Fruit fly (Drosophila melanogaster) whole organism, wandering third instar larva: ENCODE results near the gene Oatp33Eb.
A peak's percentile ranks its signal among the peaks of the same experiment; 100 is the strongest.

Experiments used
- Abd-B ChIP-seq: fragments of >200 bp; optimal IDR thresholded peaks from 2 replicates; lab custom pipeline; 2017; ENCODE audit warnings: missing biosample characterization, missing genetic modification characterization
- CG32264 ChIP-seq: fragments of 200-800 bp; sonication (Bioruptor generic); optimal IDR thresholded peaks from 2 replicates; lab custom pipeline; 2016; ENCODE audit warnings: missing biosample characterization, missing genetic modification characterization
- CG9705 ChIP-seq: fragments of 200-800 bp; sonication (Bioruptor generic); optimal IDR thresholded peaks from 2 replicates; lab custom pipeline; 2018; ENCODE audit warnings: missing biosample characterization, mild to moderate bottlenecking, missing genetic modification characterization
- CrebA ChIP-seq: fragments of 200-800 bp; sonication (Bioruptor generic); optimal IDR thresholded peaks from 2 replicates; lab custom pipeline; 2016; ENCODE audit warnings: missing biosample characterization, mild to moderate bottlenecking, missing genetic modification characterization, borderline replicate concordance
- Dfd ChIP-seq: fragments of >200 bp; optimal IDR thresholded peaks from 2 replicates; lab custom pipeline; 2017; ENCODE audit warnings: missing biosample characterization, missing genetic modification characterization
- Dif ChIP-seq: fragments of 200-275, 200-300 bp; sonication (Bioruptor generic); optimal IDR thresholded peaks from 2 replicates; lab custom pipeline; 2018; ENCODE audit warnings: missing biosample characterization, missing genetic modification characterization; ENCODE audit not compliant: partially characterized antibody
- GATAd ChIP-seq: sonication (Bioruptor generic); optimal IDR thresholded peaks from 2 replicates; lab custom pipeline; 2016; ENCODE audit warnings: missing biosample characterization, missing genetic modification characterization
- HLH106 ChIP-seq: fragments of 200-800 bp; optimal IDR thresholded peaks from 3 replicates; lab custom pipeline; 2019; ENCODE audit warnings: missing biosample characterization, mild to moderate bottlenecking, missing genetic modification characterization, moderate library complexity
- Hr78 ChIP-seq: fragments of >200 bp; optimal IDR thresholded peaks from 2 replicates; lab custom pipeline; 2017; ENCODE audit warnings: missing biosample characterization, missing genetic modification characterization
- Hr83 ChIP-seq: fragments of 200-300 bp; sonication (Bioruptor generic); optimal IDR thresholded peaks from 2 replicates; lab custom pipeline; 2016; ENCODE audit warnings: missing biosample characterization, mild to moderate bottlenecking, missing genetic modification characterization, moderate library complexity; ENCODE audit not compliant: poor library complexity, severe bottlenecking
- Mio ChIP-seq: sonication (Bioruptor generic); optimal IDR thresholded peaks from 2 replicates; lab custom pipeline; 2016; ENCODE audit warnings: missing biosample characterization, missing genetic modification characterization
- Myc ChIP-seq: fragments of >200 bp; optimal IDR thresholded peaks from 2 replicates; lab custom pipeline; 2017
- N ChIP-seq: fragments of >200 bp; optimal IDR thresholded peaks from 2 replicates; lab custom pipeline; 2018; ENCODE audit warnings: missing biosample characterization, missing external identifiers, missing genetic modification characterization
- OdsH ChIP-seq: fragments of 200-800 bp; sonication (Bioruptor generic); optimal IDR thresholded peaks from 2 replicates; lab custom pipeline; 2016; ENCODE audit warnings: missing biosample characterization, mild to moderate bottlenecking, missing genetic modification characterization
- Rel ChIP-seq, 2 experiments: fragments of 200-800 bp; sonication (Bioruptor generic) in 1 of 2; optimal IDR thresholded peaks; 2 replicates in 1 of 2; 3 replicates in 1 of 2; lab custom pipeline; 2016 to 2019; ENCODE audit warnings: mild to moderate bottlenecking in 2 of 2, missing biosample characterization in 2 of 2, missing genetic modification characterization in 2 of 2, moderate library complexity in 1 of 2
- Sp1 ChIP-seq: fragments of 200-800 bp; sonication (Bioruptor generic); optimal IDR thresholded peaks from 3 replicates; lab custom pipeline; 2019; ENCODE audit warnings: missing biosample characterization, mild to moderate bottlenecking, missing genetic modification characterization, moderate library complexity
- Vsx2 ChIP-seq: fragments of 200-300, 225-300 bp; sonication (Bioruptor generic); optimal IDR thresholded peaks from 2 replicates; lab custom pipeline; 2018; ENCODE audit warnings: missing biosample characterization, missing genetic modification characterization; ENCODE audit not compliant: partially characterized antibody
- br ChIP-seq: fragments of 200-800 bp; sonication (Bioruptor generic); optimal IDR thresholded peaks from 2 replicates; lab custom pipeline; 2016; ENCODE audit warnings: missing biosample characterization, missing genetic modification characterization
- brk ChIP-seq: fragments of 200-800 bp; sonication (Bioruptor generic); optimal IDR thresholded peaks from 2 replicates; lab custom pipeline; 2016; ENCODE audit warnings: missing biosample characterization, mild to moderate bottlenecking, missing genetic modification characterization
- dl ChIP-seq, 2 experiments: fragments of 175-275, 200-275 bp in 1 of 2; fragments of 200-275 bp in 1 of 2; sonication (Bioruptor generic); optimal IDR thresholded peaks; lab custom pipeline; 2018; ENCODE audit warnings: mild to moderate bottlenecking in 2 of 2, missing biosample characterization in 2 of 2, missing genetic modification characterization in 2 of 2, moderate library complexity in 2 of 2; ENCODE audit not compliant: partially characterized antibody in 2 of 2, insufficient read depth in 1 of 2
- dmrt93B ChIP-seq: fragments of 200-800 bp; sonication (Bioruptor generic); optimal IDR thresholded peaks from 2 replicates; lab custom pipeline; 2018; ENCODE audit warnings: missing biosample characterization, mild to moderate bottlenecking, missing genetic modification characterization
- dsf ChIP-seq: sonication (Bioruptor generic); optimal IDR thresholded peaks from 2 replicates; lab custom pipeline; 2016; ENCODE audit warnings: missing biosample characterization, missing genetic modification characterization, borderline replicate concordance
- ey ChIP-seq: fragments of 200-800 bp; sonication (Bioruptor generic); optimal IDR thresholded peaks from 2 replicates; lab custom pipeline; 2016; ENCODE audit warnings: missing biosample characterization, missing genetic modification characterization
- foxo ChIP-seq, 2 experiments: fragments of 200-800 bp; sonication (Bioruptor generic); optimal IDR thresholded peaks; 2 replicates in 1 of 2; 3 replicates in 1 of 2; lab custom pipeline; 2016 to 2017; ENCODE audit warnings: missing biosample characterization in 2 of 2, missing genetic modification characterization in 2 of 2
- fru ChIP-seq: fragments of 200-800 bp; sonication (Bioruptor generic); optimal IDR thresholded peaks from 3 replicates; lab custom pipeline; 2016; ENCODE audit warnings: missing biosample characterization, mild to moderate bottlenecking, missing genetic modification characterization
- h ChIP-seq: fragments of 200-800 bp; sonication (Bioruptor generic); optimal IDR thresholded peaks from 3 replicates; lab custom pipeline; 2016; ENCODE audit warnings: missing biosample characterization, mild to moderate bottlenecking, missing genetic modification characterization
- jim ChIP-seq: fragments of 175-275, 200-325 bp; sonication (Bioruptor generic); optimal IDR thresholded peaks from 2 replicates; lab custom pipeline; 2016; ENCODE audit warnings: missing biosample characterization, mild to moderate bottlenecking, missing genetic modification characterization
- lola ChIP-seq: fragments of >200 bp; optimal IDR thresholded peaks from 2 replicates; lab custom pipeline; 2017; ENCODE audit warnings: missing biosample characterization, missing genetic modification characterization
- psq ChIP-seq: fragments of 200-800 bp; sonication (Bioruptor generic); optimal IDR thresholded peaks from 3 replicates; lab custom pipeline; 2017; ENCODE audit warnings: missing biosample characterization, mild to moderate bottlenecking, missing genetic modification characterization, moderate library complexity
- rgr ChIP-seq: fragments of 200-800 bp; sonication (Bioruptor generic); optimal IDR thresholded peaks from 3 replicates; lab custom pipeline; 2016; ENCODE audit warnings: missing biosample characterization, mild to moderate bottlenecking, missing genetic modification characterization
- sage ChIP-seq: fragments of 200-800 bp; sonication (Bioruptor generic); optimal IDR thresholded peaks from 2 replicates; lab custom pipeline; 2016; ENCODE audit warnings: missing biosample characterization, mild to moderate bottlenecking, missing genetic modification characterization
- sv ChIP-seq: fragments of 200-800 bp; sonication (Bioruptor generic); optimal IDR thresholded peaks from 3 replicates; lab custom pipeline; 2016; ENCODE audit warnings: missing biosample characterization, missing genetic modification characterization
- tai ChIP-seq: sonication (Bioruptor generic); optimal IDR thresholded peaks from 2 replicates; lab custom pipeline; 2016; ENCODE audit warnings: missing biosample characterization, missing genetic modification characterization
- usp ChIP-seq: fragments of >200 bp; optimal IDR thresholded peaks from 2 replicates; lab custom pipeline; 2017; ENCODE audit warnings: missing biosample characterization, missing genetic modification characterization
- woc ChIP-seq: sonication (Bioruptor generic); optimal IDR thresholded peaks from 2 replicates; lab custom pipeline; 2016; ENCODE audit warnings: missing biosample characterization, mild to moderate bottlenecking, missing genetic modification characterization

Oatp33Eb gene

dm6 chr2L:12493101-12493770 is 45.0 kb downstream of the Oatp33Eb start:
- TF ChIP-seq foxo (GFP tag; optimal IDR thresholded peaks at IDR 0.05; lab: Kevin White, UChicago) (peak in 1 of 2 experiments; percentile 40), HLH106 (tag; lab: Kevin White, UChicago) (no peak)

- TF ChIP-seq Dif = no peak
- peak; percentile 20 for TF ChIP-seq OdsH (GFP tag; lab: Kevin White, UChicago)
- TF ChIP-seq CrebA (GFP tag; lab: Kevin White, UChicago) = peak; percentile 95
- peak; percentile 66 for TF ChIP-seq sage
- TF ChIP-seq Hr83 (GFP tag; lab: Kevin White, UChicago) = no peak
- TF ChIP-seq ey (GFP tag; lab: Kevin White, UChicago) = peak; percentile 45
- peak; percentile 38 for TF ChIP-seq psq (GFP tag; lab: Kevin White, UChicago)
- TF ChIP-seq rgr (GFP tag; lab: Kevin White, UChicago) = peak; percentile 50
- peak; percentile 48 for TF ChIP-seq fru (GFP tag; lab: Kevin White, UChicago)
- peak; percentile 27 for TF ChIP-seq HLH106 (tag; lab: Kevin White, UChicago)
- TF ChIP-seq Rel (GFP tag; optimal IDR thresholded peaks at IDR 0.05; lab: Kevin White, UChicago) = peak; percentile 84
- peak; percentile 67 for TF ChIP-seq Rel (tag; optimal IDR thresholded peaks at IDR 0.05; lab: Kevin White, UChicago)
- TF ChIP-seq tai (GFP tag; lab: Kevin White, UChicago) = no peak
- peak; percentile 36 for TF ChIP-seq dmrt93B (GFP tag; lab: Kevin White, UChicago)
- peak; percentile 94 for TF ChIP-seq h (GFP tag; lab: Kevin White, UChicago)
- TF ChIP-seq Sp1 (GFP tag; lab: Kevin White, UChicago) = peak; percentile 51
- TF ChIP-seq foxo (GFP tag; optimal IDR thresholded peaks at IDR 0.05; lab: Kevin White, UChicago) = peak in 1 of 2 experiments; percentile 53
- TF ChIP-seq Hr78 (GFP tag; lab: Kevin White, UChicago) = no peak
- no peak for TF ChIP-seq brk (GFP tag; lab: Kevin White, UChicago)
- no peak for TF ChIP-seq CG32264
- TF ChIP-seq Dfd = peak; percentile 12
- TF ChIP-seq br = peak; percentile 37
Measured at dm6 chr2L:12493771-12494317, 45.6 kb downstream of the Oatp33Eb start.

- no peak for TF ChIP-seq br
- peak; percentile 43 for TF ChIP-seq CrebA (GFP tag; lab: Kevin White, UChicago)
- TF ChIP-seq tai (GFP tag; lab: Kevin White, UChicago) = no peak
Measured at dm6 chr2L:12495196-12495595, 46.9 kb downstream of the Oatp33Eb start.

- peak; percentile 78 for TF ChIP-seq Vsx2 (GFP tag; lab: Kevin White, UChicago)
- TF ChIP-seq jim (GFP tag; lab: Kevin White, UChicago) = peak; percentile 95
- TF ChIP-seq sage = peak; percentile 90
- peak; percentile 77 for TF ChIP-seq dsf (GFP tag; lab: Kevin White, UChicago)
- TF ChIP-seq N = no peak
- TF ChIP-seq dl (GFP tag; optimal IDR thresholded peaks at IDR 0.05; lab: Kevin White, UChicago; ENCODE audit: insufficient read depth in 1 of 2, partially characterized antibody in 2 of 2) = peak in 1 of 2 experiments; percentile 10
- peak; percentile 94 for TF ChIP-seq OdsH (GFP tag; lab: Kevin White, UChicago)
- peak; percentile 95 for TF ChIP-seq br
- TF ChIP-seq h (GFP tag; lab: Kevin White, UChicago) = peak; percentile 97
- peak; percentile 66 for TF ChIP-seq ey (GFP tag; lab: Kevin White, UChicago)
- TF ChIP-seq CrebA (GFP tag; lab: Kevin White, UChicago) = peak; percentile 90
- peak; percentile 100 for TF ChIP-seq Hr83 (GFP tag; lab: Kevin White, UChicago)
- peak; percentile 67 for TF ChIP-seq woc (GFP tag; lab: Kevin White, UChicago)
- no peak for TF ChIP-seq Hr78 (GFP tag; lab: Kevin White, UChicago)
- TF ChIP-seq brk (GFP tag; lab: Kevin White, UChicago) = peak; percentile 94
- TF ChIP-seq foxo (GFP tag; optimal IDR thresholded peaks at IDR 0.05; lab: Kevin White, UChicago) = peak; percentile 79 to 82
- TF ChIP-seq tai (GFP tag; lab: Kevin White, UChicago) = peak; percentile 93
- TF ChIP-seq fru (GFP tag; lab: Kevin White, UChicago) = peak; percentile 85
- TF ChIP-seq Mio (GFP tag; lab: Kevin White, UChicago) = peak; percentile 79
- TF ChIP-seq CG9705 (GFP tag; lab: Kevin White, UChicago) = peak; percentile 85
- TF ChIP-seq usp (GFP tag; lab: Kevin White, UChicago) = no peak
- peak; percentile 85 for TF ChIP-seq CG32264
- TF ChIP-seq Dif = peak; percentile 73
- no peak for TF ChIP-seq Myc (lab: Kevin White, UChicago)
- TF ChIP-seq GATAd = peak; percentile 86
- TF ChIP-seq lola (GFP tag; lab: Kevin White, UChicago) = no peak
- peak; percentile 95 for TF ChIP-seq rgr (GFP tag; lab: Kevin White, UChicago)
- TF ChIP-seq Dfd = no peak
- peak; percentile 73 for TF ChIP-seq HLH106 (tag; lab: Kevin White, UChicago)
- TF ChIP-seq Abd-B (GFP tag; lab: Kevin White, UChicago) = no peak
- TF ChIP-seq sv (GFP tag; lab: Kevin White, UChicago) = no peak
- TF ChIP-seq psq (GFP tag; lab: Kevin White, UChicago) = peak; percentile 87
Measured at dm6 chr2L:12497283-12498265, 49.3 kb downstream of the Oatp33Eb start, which contains the start of gene t-cup. Gene t-cup (minus strand): TSS chr2L:12497333.
